Fruit fly (Drosophila melanogaster) whole organism, adult: ENCODE results near the gene trk.

Source experiments
- CG11617 ChIP-seq: fragments of 200-800 bp; sonication (Bioruptor generic); optimal IDR thresholded peaks from 2 replicates; lab custom pipeline; 2017; ENCODE audit warnings: mild to moderate bottlenecking, missing biosample characterization, missing genetic modification reagents, missing genetic modification characterization
- CG12768 ChIP-seq: fragments of 200-800 bp; sonication (Bioruptor generic); optimal IDR thresholded peaks from 2 replicates; lab custom pipeline; 2017; ENCODE audit warnings: missing biosample characterization, missing genetic modification characterization, mild to moderate bottlenecking, moderate library complexity, missing genetic modification reagents
- CG14711 ChIP-seq: fragments of 200-800 bp; sonication (Bioruptor generic); optimal IDR thresholded peaks from 2 replicates; lab custom pipeline; 2018; ENCODE audit warnings: missing biosample characterization, mild to moderate bottlenecking, missing genetic modification characterization, moderate library complexity
- CG1620 ChIP-seq: fragments of 200-800 bp; sonication (Bioruptor generic); optimal IDR thresholded peaks from 2 replicates; lab custom pipeline; 2016; ENCODE audit warnings: missing biosample characterization, missing genetic modification characterization
- CG33017 ChIP-seq: fragments of 200-800 bp; sonication (Bioruptor generic); optimal IDR thresholded peaks from 2 replicates; lab custom pipeline; 2018; ENCODE audit warnings: missing biosample characterization, mild to moderate bottlenecking, missing genetic modification characterization, moderate library complexity
- CG5204 ChIP-seq: fragments of 200-800 bp; sonication (Bioruptor generic); optimal IDR thresholded peaks from 2 replicates; lab custom pipeline; 2016; ENCODE audit warnings: missing biosample characterization, missing genetic modification characterization
- CG7045 ChIP-seq: fragments of 200-800 bp; sonication (Bioruptor generic); optimal IDR thresholded peaks from 2 replicates; lab custom pipeline; 2017; ENCODE audit warnings: missing biosample characterization, mild to moderate bottlenecking, missing genetic modification characterization
- CG7101 ChIP-seq: fragments of 200-800 bp; sonication (Bioruptor generic); optimal IDR thresholded peaks from 2 replicates; lab custom pipeline; 2018; ENCODE audit warnings: missing biosample characterization, mild to moderate bottlenecking, missing genetic modification characterization, moderate library complexity
- Clk ChIP-seq: fragments of 200-800 bp; sonication (Bioruptor generic); optimal IDR thresholded peaks from 2 replicates; lab custom pipeline; 2017; ENCODE audit warnings: missing biosample characterization, missing genetic modification characterization
- Crg-1 ChIP-seq: fragments of 200-800 bp; sonication (Bioruptor generic); optimal IDR thresholded peaks from 2 replicates; lab custom pipeline; 2016; ENCODE audit warnings: missing biosample characterization, missing genetic modification characterization
- Hr96 ChIP-seq: fragments of 200-800 bp; sonication (Bioruptor generic); optimal IDR thresholded peaks from 2 replicates; lab custom pipeline; 2016; ENCODE audit warnings: missing biosample characterization, missing genetic modification characterization
- Mnt ChIP-seq: fragments of 200-800 bp; sonication (Bioruptor generic); optimal IDR thresholded peaks from 2 replicates; lab custom pipeline; 2016; ENCODE audit warnings: missing biosample characterization, mild to moderate bottlenecking, missing genetic modification characterization
- bab1 ChIP-seq: fragments of 200-800 bp; sonication (Bioruptor generic); optimal IDR thresholded peaks from 3 replicates; lab custom pipeline; 2019; ENCODE audit warnings: missing biosample characterization, mild to moderate bottlenecking, missing genetic modification characterization, moderate library complexity
- cic ChIP-seq: fragments of 200-800 bp; sonication (Bioruptor generic); optimal IDR thresholded peaks from 2 replicates; lab custom pipeline; 2017; ENCODE audit warnings: missing biosample characterization, mild to moderate bottlenecking, missing genetic modification characterization, moderate library complexity
- cnc ChIP-seq, 2 experiments: fragments of >200 bp; optimal IDR thresholded peaks; 2 replicates each; lab custom pipeline; 2017
- kay ChIP-seq: fragments of 200-800 bp; sonication (Bioruptor generic); peaks from one replicate; lab custom pipeline; 2016; ENCODE audit warnings: missing biosample characterization, missing genetic modification characterization, borderline replicate concordance
- ovo ChIP-seq: fragments of 200-800 bp; sonication (Bioruptor generic); optimal IDR thresholded peaks from 2 replicates; lab custom pipeline; 2016; ENCODE audit warnings: missing biosample characterization, missing genetic modification characterization
- pad ChIP-seq: fragments of 200-800 bp; sonication (Bioruptor generic); optimal IDR thresholded peaks from 3 replicates; lab custom pipeline; 2017; ENCODE audit warnings: missing biosample characterization, missing genetic modification characterization, mild to moderate bottlenecking, moderate library complexity, missing genetic modification reagents
- tj ChIP-seq: fragments of 200-800 bp; sonication (Bioruptor generic); optimal IDR thresholded peaks from 3 replicates; lab custom pipeline; 2017; ENCODE audit warnings: missing biosample characterization, mild to moderate bottlenecking, missing genetic modification characterization, moderate library complexity
- toe ChIP-seq: fragments of 200-800 bp; sonication (Bioruptor generic); optimal IDR thresholded peaks from 2 replicates; lab custom pipeline; 2016; ENCODE audit warnings: missing biosample characterization, missing genetic modification characterization

The trk gene

DNA sequence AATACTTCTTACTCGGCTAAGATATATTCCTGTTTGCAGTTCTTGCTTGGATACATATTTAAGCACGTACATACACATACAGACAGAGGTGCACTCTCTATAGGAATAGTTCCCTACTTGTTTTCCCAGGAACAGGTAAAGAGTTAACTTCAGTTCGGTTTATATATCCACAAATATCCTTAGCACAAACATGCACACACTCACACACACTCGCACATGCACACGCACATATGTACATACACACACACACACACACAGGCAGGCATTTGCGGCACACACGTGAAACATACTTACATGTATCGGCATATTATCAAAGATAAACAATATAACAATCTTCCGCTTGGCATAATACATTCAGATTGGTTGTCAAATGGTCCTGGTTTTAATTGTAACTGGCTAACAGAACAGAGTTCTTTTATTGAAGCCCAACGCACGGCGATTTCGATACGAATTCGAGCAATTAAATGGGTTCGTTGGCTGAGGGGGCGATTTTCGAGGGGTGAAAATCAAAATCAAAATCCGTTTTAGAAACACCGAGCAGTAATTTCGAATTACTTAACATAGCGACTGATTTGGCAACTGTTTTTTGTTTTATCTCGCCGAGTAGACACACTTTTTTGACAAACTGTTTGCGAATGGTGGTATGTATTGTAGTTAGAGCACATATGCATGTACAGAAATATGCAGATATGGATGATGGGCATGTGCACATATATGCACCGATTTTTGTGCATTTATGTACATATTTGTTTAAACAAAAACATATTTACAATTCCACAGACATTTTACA lies 12.0 kb downstream of the trk start:
- TF ChIP-seq kay (GFP tag; lab: Kevin White, UChicago) (no peak), ovo (GFP tag; lab: Kevin White, UChicago) (no peak), toe (GFP tag; lab: Kevin White, UChicago) (no peak), CG12768 (GFP tag; lab: Kevin White, UChicago) (no peak)

- TF ChIP-seq tj = no peak
- peak; percentile 92 for TF ChIP-seq kay (GFP tag; lab: Kevin White, UChicago)
- TF ChIP-seq bab1 (GFP tag; lab: Kevin White, UChicago) = peak; percentile 51
These were observed 16.4 kb downstream of the trk start, which contains the start of gene CG5676 for dm6 chr2L:10255725-10256158. Gene CG5676 (minus strand): TSS chr2L:10255891.

dm6 chr2L:10251592-10251991 lies 20.5 kb downstream of the trk start, which contains the start of gene Ror:
Gene Ror (plus strand): TSS chr2L:10251843.
- TF ChIP-seq CG11617 (GFP tag; lab: Kevin White, UChicago) (no peak), CG7101 (tag; lab: Kevin White, UChicago) (no peak), toe (GFP tag; lab: Kevin White, UChicago) (no peak), CG1620 (GFP tag; lab: Kevin White, UChicago) (no peak), ovo (GFP tag; lab: Kevin White, UChicago) (no peak), bab1 (GFP tag; lab: Kevin White, UChicago) (no peak), Hr96 (GFP tag; lab: Kevin White, UChicago) (no peak), Crg-1 (GFP tag; lab: Kevin White, UChicago) (no peak), cic (GFP tag; lab: Kevin White, UChicago) (no peak), Mnt (GFP tag; lab: Kevin White, UChicago) (no peak), CG5204 (GFP tag; lab: Kevin White, UChicago) (no peak), pad (GFP tag; lab: Kevin White, UChicago) (no peak), CG33017 (tag; lab: Kevin White, UChicago) (no peak), CG14711 (tag; lab: Kevin White, UChicago) (no peak), cnc (optimal IDR thresholded peaks at IDR 0.05; lab: Kevin White, UChicago) (no peak), CG7045 (no peak), Clk (GFP tag; lab: Kevin White, UChicago) (no peak), kay (GFP tag; lab: Kevin White, UChicago) (no peak)

DNA sequence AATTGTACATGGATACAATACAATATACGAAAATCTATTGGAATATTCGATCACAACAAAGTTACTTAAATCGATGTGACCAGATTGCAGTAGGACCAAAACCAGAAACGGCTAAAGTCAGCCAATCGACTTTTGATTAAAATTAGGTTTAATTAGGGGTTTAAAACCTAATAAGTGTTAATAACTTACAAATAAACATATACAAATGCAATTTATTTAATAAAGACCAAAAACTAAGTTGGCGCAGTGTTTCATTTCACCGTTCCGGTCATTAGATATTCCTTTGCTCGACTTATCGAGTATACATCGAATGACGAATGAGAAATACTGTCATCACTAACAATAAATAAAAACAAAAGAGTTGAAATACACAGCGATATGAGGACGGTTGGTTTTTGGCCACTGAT lies 21.7 kb downstream of the trk start, which contains the start of the genes bsk and CG31717:
TSS of gene bsk (minus strand) at position 61 of the 407 bp plus-strand sequence.
TSS of gene CG31717 (plus strand) at position 297 of the 407 bp plus-strand sequence.
- TF ChIP-seq CG1620 (GFP tag; lab: Kevin White, UChicago) = no peak
- TF ChIP-seq Mnt (GFP tag; lab: Kevin White, UChicago) = peak; percentile 30
- no peak for TF ChIP-seq ovo (GFP tag; lab: Kevin White, UChicago)
- TF ChIP-seq kay (GFP tag; lab: Kevin White, UChicago) = peak; percentile 98
- peak; percentile 38 for TF ChIP-seq cic (GFP tag; lab: Kevin White, UChicago)
- TF ChIP-seq CG11617 (GFP tag; lab: Kevin White, UChicago) = no peak
- peak; percentile 25 for TF ChIP-seq CG14711 (tag; lab: Kevin White, UChicago)
- TF ChIP-seq Hr96 (GFP tag; lab: Kevin White, UChicago) = no peak
- peak; percentile 51 for TF ChIP-seq bab1 (GFP tag; lab: Kevin White, UChicago)

- TF ChIP-seq CG7045 (peak; percentile 7), Mnt (GFP tag; lab: Kevin White, UChicago) (peak; percentile 22), CG7101 (tag; lab: Kevin White, UChicago) (peak; percentile 6), CG14711 (tag; lab: Kevin White, UChicago) (no peak), Crg-1 (GFP tag; lab: Kevin White, UChicago) (peak; percentile 41), kay (GFP tag; lab: Kevin White, UChicago) (peak; percentile 28), cic (GFP tag; lab: Kevin White, UChicago) (peak; percentile 60), cnc (optimal IDR thresholded peaks at IDR 0.05; lab: Kevin White, UChicago) (no peak)
These were observed 22.4 kb downstream of the trk start for dm6 chr2L:10249655-10250202.

dm6 chr2L:10246785-10247190 lies 25.3 kb downstream of the trk start, which contains the start of gene chico:
Gene chico (minus strand): TSS chr2L:10247078.
- no peak for TF ChIP-seq CG7101 (tag; lab: Kevin White, UChicago)
- TF ChIP-seq bab1 (GFP tag; lab: Kevin White, UChicago) = peak; percentile 44
- TF ChIP-seq Hr96 (GFP tag; lab: Kevin White, UChicago) = no peak
- TF ChIP-seq toe (GFP tag; lab: Kevin White, UChicago) = no peak
- TF ChIP-seq CG33017 (tag; lab: Kevin White, UChicago) = no peak
- peak; percentile 22 for TF ChIP-seq CG1620 (GFP tag; lab: Kevin White, UChicago)
- no peak for TF ChIP-seq CG11617 (GFP tag; lab: Kevin White, UChicago)
- peak; percentile 14 for TF ChIP-seq tj
- TF ChIP-seq CG5204 (GFP tag; lab: Kevin White, UChicago) = no peak
- TF ChIP-seq CG12768 (GFP tag; lab: Kevin White, UChicago) = no peak
- TF ChIP-seq ovo (GFP tag; lab: Kevin White, UChicago) = peak; percentile 27
- peak; percentile 94 for TF ChIP-seq Mnt (GFP tag; lab: Kevin White, UChicago)
- TF ChIP-seq CG14711 (tag; lab: Kevin White, UChicago) = peak; percentile 32
- TF ChIP-seq Clk (GFP tag; lab: Kevin White, UChicago) = no peak
- TF ChIP-seq pad (GFP tag; lab: Kevin White, UChicago) = no peak
- no peak for TF ChIP-seq cnc (optimal IDR thresholded peaks at IDR 0.05; lab: Kevin White, UChicago)
- peak; percentile 66 for TF ChIP-seq cic (GFP tag; lab: Kevin White, UChicago)
- TF ChIP-seq Crg-1 (GFP tag; lab: Kevin White, UChicago) = no peak
- TF ChIP-seq kay (GFP tag; lab: Kevin White, UChicago) = no peak
- no peak for TF ChIP-seq CG7045
